Worm (Caenorhabditis elegans) whole organism, mixed stage, embryonic: ENCODE data around the gene bcs-1.

Experiments used
- M03D4.4 ChIP-seq: sonication (generic microtip); optimal IDR thresholded peaks from 2 replicates; lab custom pipeline; 2017; ENCODE audit warnings: mild to moderate bottlenecking, missing genetic modification characterization, missing compliant biosample characterization
- bed-3 ChIP-seq: fragments of 200-800 bp; sonication (Bioruptor generic); optimal IDR thresholded peaks from 3 replicates; lab custom pipeline; 2018; ENCODE audit warnings: mild to moderate bottlenecking, missing genetic modification characterization, moderate library complexity, missing compliant biosample characterization
- blmp-1 ChIP-seq: fragments of 150-350 bp; optimal IDR thresholded peaks from 2 replicates; lab custom pipeline; 2014; ENCODE audit warnings: missing biosample characterization, missing genetic modification characterization
- ceh-39 ChIP-seq: fragments of 150-350 bp; optimal IDR thresholded peaks from 2 replicates; lab custom pipeline; 2014; ENCODE audit warnings: missing biosample characterization, missing genetic modification characterization
- ceh-43 ChIP-seq: fragments of 200-800 bp; sonication (Bioruptor generic); optimal IDR thresholded peaks from 2 replicates; lab custom pipeline; 2018; ENCODE audit warnings: mild to moderate bottlenecking, missing genetic modification characterization, moderate library complexity, missing compliant biosample characterization
- ceh-83 ChIP-seq: fragments of 200-800 bp; sonication (Bioruptor generic); optimal IDR thresholded peaks from 2 replicates; lab custom pipeline; 2018; ENCODE audit warnings: mild to moderate bottlenecking, missing genetic modification characterization, missing compliant biosample characterization
- ces-1 ChIP-seq: fragments of 150-350 bp; optimal IDR thresholded peaks from 2 replicates; lab custom pipeline; 2014; ENCODE audit warnings: missing biosample characterization, missing genetic modification reagents, missing genetic modification characterization
- cnd-1 ChIP-seq: fragments of 200-800 bp; sonication (Bioruptor generic); optimal IDR thresholded peaks from 2 replicates; lab custom pipeline; 2018; ENCODE audit warnings: mild to moderate bottlenecking, missing genetic modification characterization, missing compliant biosample characterization
- drap-1 ChIP-seq: fragments of 200-800 bp; sonication (Bioruptor generic); optimal IDR thresholded peaks from 3 replicates; lab custom pipeline; 2018; ENCODE audit warnings: mild to moderate bottlenecking, missing genetic modification characterization, missing compliant biosample characterization
- elt-1 ChIP-seq: sonication (generic microtip); optimal IDR thresholded peaks from 2 replicates; lab custom pipeline; 2017; ENCODE audit warnings: missing genetic modification characterization, mild to moderate bottlenecking, missing compliant biosample characterization, antibody characterized with exemption, moderate library complexity, borderline replicate concordance; ENCODE audit not compliant: insufficient read depth
- elt-3 ChIP-seq: fragments of 150-350 bp; optimal IDR thresholded peaks from 2 replicates; lab custom pipeline; 2014; ENCODE audit warnings: missing biosample characterization, missing genetic modification characterization
- flh-1 ChIP-seq: fragments of 200-800 bp; sonication (Bioruptor generic); optimal IDR thresholded peaks from 2 replicates; lab custom pipeline; 2018; ENCODE audit warnings: mild to moderate bottlenecking, missing genetic modification characterization, moderate library complexity, missing compliant biosample characterization
- ham-2 ChIP-seq: fragments of 200-800 bp; sonication (Bioruptor generic); optimal IDR thresholded peaks from 2 replicates; lab custom pipeline; 2018; ENCODE audit warnings: mild to moderate bottlenecking, missing genetic modification characterization, missing compliant biosample characterization
- hlh-1 ChIP-seq: fragments of 150-350 bp; optimal IDR thresholded peaks from 2 replicates; lab custom pipeline; 2014; ENCODE audit warnings: missing biosample characterization, missing genetic modification reagents, missing genetic modification characterization
- lin-13 ChIP-seq: fragments of 150-350 bp; optimal IDR thresholded peaks from 2 replicates; lab custom pipeline; 2014; ENCODE audit warnings: missing biosample characterization, missing genetic modification characterization
- lin-32 ChIP-seq: fragments of 200-800 bp; sonication (Bioruptor generic); optimal IDR thresholded peaks from 2 replicates; lab custom pipeline; 2018; ENCODE audit warnings: mild to moderate bottlenecking, missing genetic modification characterization, missing compliant biosample characterization
- lsy-2 ChIP-seq: fragments of 150-350 bp; optimal IDR thresholded peaks from 2 replicates; lab custom pipeline; 2014; ENCODE audit warnings: missing biosample characterization, missing genetic modification characterization
- mab-5 ChIP-seq: fragments of 150-350 bp; optimal IDR thresholded peaks from 2 replicates; lab custom pipeline; 2014; ENCODE audit warnings: missing biosample characterization, missing genetic modification characterization
- mep-1 ChIP-seq: fragments of 150-350 bp; optimal IDR thresholded peaks from 2 replicates; lab custom pipeline; 2017; ENCODE audit warnings: missing biosample characterization, missing genetic modification reagents, missing genetic modification characterization, inconsistent platforms
- mls-2 ChIP-seq: sonication (generic microtip); optimal IDR thresholded peaks from 2 replicates; lab custom pipeline; 2016; ENCODE audit warnings: mild to moderate bottlenecking, missing genetic modification characterization, moderate library complexity, missing compliant biosample characterization
- nhr-12 ChIP-seq: fragments of 150-350 bp; optimal IDR thresholded peaks from 2 replicates; lab custom pipeline; 2014; ENCODE audit warnings: missing biosample characterization, missing genetic modification characterization
- nhr-2 ChIP-seq: fragments of 150-350 bp; optimal IDR thresholded peaks from 2 replicates; lab custom pipeline; 2014; ENCODE audit warnings: missing biosample characterization, missing genetic modification characterization
- nhr-237 ChIP-seq: fragments of 150-350 bp; optimal IDR thresholded peaks from 2 replicates; lab custom pipeline; 2014; ENCODE audit warnings: missing biosample characterization, missing genetic modification characterization
- nhr-28 ChIP-seq: fragments of 150-350 bp; optimal IDR thresholded peaks from 2 replicates; lab custom pipeline; 2014; ENCODE audit warnings: missing biosample characterization, missing genetic modification characterization
- nhr-76 ChIP-seq: sonication (generic microtip); optimal IDR thresholded peaks from 2 replicates; lab custom pipeline; 2017; ENCODE audit warnings: missing biosample characterization, missing genetic modification characterization
- pha-4 ChIP-seq: fragments of 150-350 bp; optimal IDR thresholded peaks from 2 replicates; lab custom pipeline; 2018; ENCODE audit warnings: missing biosample characterization, missing genetic modification reagents, missing genetic modification characterization
- sem-2 ChIP-seq: fragments of 200-800 bp; sonication (Bioruptor generic); optimal IDR thresholded peaks from 2 replicates; lab custom pipeline; 2018; ENCODE audit warnings: mild to moderate bottlenecking, missing genetic modification characterization, missing compliant biosample characterization
- snpc-4 ChIP-seq: fragments of 150-350 bp; optimal IDR thresholded peaks from 2 replicates; lab custom pipeline; 2014; ENCODE audit warnings: missing biosample characterization, missing genetic modification characterization
- sptf-1 ChIP-seq: sonication (generic microtip); optimal IDR thresholded peaks from 2 replicates; lab custom pipeline; 2017; ENCODE audit warnings: mild to moderate bottlenecking, missing genetic modification characterization, moderate library complexity, missing compliant biosample characterization
- tbx-8 ChIP-seq: fragments of 200-800 bp; sonication (Bioruptor generic); optimal IDR thresholded peaks from 2 replicates; lab custom pipeline; 2018; ENCODE audit warnings: mild to moderate bottlenecking, missing genetic modification characterization, moderate library complexity, missing compliant biosample characterization
- unc-120 ChIP-seq: sonication (generic microtip); optimal IDR thresholded peaks from 2 replicates; lab custom pipeline; 2017; ENCODE audit warnings: missing genetic modification characterization, missing compliant biosample characterization; ENCODE audit not compliant: poor library complexity, severe bottlenecking
- unc-39 ChIP-seq: fragments of 150-350 bp; optimal IDR thresholded peaks from 2 replicates; lab custom pipeline; 2014; ENCODE audit warnings: missing biosample characterization, missing genetic modification characterization
- unc-62 ChIP-seq: fragments of 150-350 bp; optimal IDR thresholded peaks from 2 replicates; lab custom pipeline; 2014; ENCODE audit warnings: missing biosample characterization, missing genetic modification reagents, missing genetic modification characterization
- zip-8 ChIP-seq: fragments of 150-350 bp; optimal IDR thresholded peaks from 2 replicates; lab custom pipeline; 2014; ENCODE audit warnings: missing biosample characterization, missing genetic modification characterization
- ztf-11 ChIP-seq: fragments of 150-350 bp; optimal IDR thresholded peaks from 2 replicates; lab custom pipeline; 2014; ENCODE audit warnings: missing biosample characterization, missing genetic modification characterization

The bcs-1 gene

ce11 chrII:8569038-8569977 is 1.6 kb upstream of the bcs-1 start, which contains the start of the genes col-38 and rpl-5:
Gene col-38, minus strand, starts transcription at chrII:8569088.
Gene rpl-5, plus strand, starts transcription at chrII:8569927.
- peak; percentile 32 for TF ChIP-seq unc-62 (GFP tag; lab: Kevin White, UChicago)
- TF ChIP-seq ztf-11, result no peak
- peak; percentile 90 for TF ChIP-seq pha-4
- TF ChIP-seq mab-5 (tag; lab: Kevin White, UChicago), result no peak
- no peak for TF ChIP-seq drap-1 (GFP tag; lab: Kevin White, UChicago)
- TF ChIP-seq nhr-2, result peak; percentile 54
- no peak for TF ChIP-seq sem-2 (GFP tag; lab: Kevin White, UChicago)
- no peak for TF ChIP-seq unc-39 (tag; lab: Kevin White, UChicago)
- TF ChIP-seq M03D4.4, result no peak
- TF ChIP-seq elt-3 (tag; lab: Kevin White, UChicago), result no peak
- TF ChIP-seq ces-1, result peak; percentile 79
- TF ChIP-seq snpc-4 (tag; lab: Kevin White, UChicago), result no peak
- TF ChIP-seq blmp-1 (tag; lab: Kevin White, UChicago), result no peak
- no peak for TF ChIP-seq tbx-8 (GFP tag; lab: Kevin White, UChicago)
- no peak for TF ChIP-seq zip-8 (tag; lab: Kevin White, UChicago)
- no peak for TF ChIP-seq bed-3 (GFP tag; lab: Kevin White, UChicago)
- peak; percentile 82 for TF ChIP-seq ceh-39 (tag; lab: Kevin White, UChicago)
- TF ChIP-seq elt-1 (tag; lab: Kevin White, UChicago), result no peak
- TF ChIP-seq lsy-2 (tag; lab: Kevin White, UChicago), result peak; percentile 96
- peak; percentile 40 for TF ChIP-seq hlh-1 (tag; lab: Kevin White, UChicago)
- no peak for TF ChIP-seq nhr-28 (tag; lab: Kevin White, UChicago)
- peak; percentile 13 for TF ChIP-seq unc-120 (tag; lab: Kevin White, UChicago)
- no peak for TF ChIP-seq lin-32 (GFP tag; lab: Kevin White, UChicago)
- peak; percentile 93 for TF ChIP-seq mep-1 (tag; lab: Kevin White, UChicago)
- peak; percentile 54 for TF ChIP-seq mls-2 (tag; lab: Kevin White, UChicago)
- TF ChIP-seq flh-1, result no peak
- peak; percentile 87 for TF ChIP-seq lin-13 (tag; lab: Kevin White, UChicago)
- peak; percentile 91 for TF ChIP-seq nhr-237
- TF ChIP-seq nhr-12 (tag; lab: Kevin White, UChicago), result no peak
- TF ChIP-seq sptf-1 (tag; lab: Kevin White, UChicago), result peak; percentile 81
- TF ChIP-seq ham-2, result no peak
- TF ChIP-seq ceh-83 (GFP tag; lab: Kevin White, UChicago), result no peak
- peak; percentile 39 for TF ChIP-seq cnd-1 (tag; lab: Kevin White, UChicago)
- TF ChIP-seq ceh-43, result no peak
- TF ChIP-seq nhr-76 (tag; lab: Kevin White, UChicago), result no peak

- TF ChIP-seq nhr-237 (no peak), hlh-1 (tag; lab: Kevin White, UChicago) (no peak), elt-1 (tag; lab: Kevin White, UChicago) (no peak), nhr-12 (tag; lab: Kevin White, UChicago) (no peak), tbx-8 (GFP tag; lab: Kevin White, UChicago) (no peak), pha-4 (no peak), ztf-11 (no peak), nhr-28 (tag; lab: Kevin White, UChicago) (no peak), drap-1 (GFP tag; lab: Kevin White, UChicago) (no peak), ces-1 (no peak), flh-1 (no peak), mab-5 (tag; lab: Kevin White, UChicago) (no peak), nhr-76 (tag; lab: Kevin White, UChicago) (no peak), M03D4.4 (no peak), mls-2 (tag; lab: Kevin White, UChicago) (no peak), elt-3 (tag; lab: Kevin White, UChicago) (no peak), blmp-1 (tag; lab: Kevin White, UChicago) (no peak), cnd-1 (tag; lab: Kevin White, UChicago) (no peak), snpc-4 (tag; lab: Kevin White, UChicago) (no peak)
- TF ChIP-seq, all 35 proteins: peak for 0
Observed at ce11 chrII:8573044-8573443, 2.2 kb downstream of the bcs-1 start, which contains the start of gene F54C9.7. Gene F54C9.7, plus strand, starts transcription at chrII:8573344.
